Fruit fly (Drosophila melanogaster) whole organism, embryonic: ENCODE results near the gene CG13117.

Experiments
- Abd-B ChIP-seq: fragments of 200-800 bp; sonication (Bioruptor generic); optimal IDR thresholded peaks from 2 replicates; lab custom pipeline; 2018; ENCODE audit warnings: missing biosample characterization, mild to moderate bottlenecking, missing genetic modification characterization, moderate library complexity
- Bdp1 ChIP-seq: fragments of 200-800 bp; sonication (Bioruptor generic); optimal IDR thresholded peaks from 3 replicates; lab custom pipeline; 2016; ENCODE audit warnings: missing biosample characterization, missing genetic modification characterization
- CG10321 ChIP-seq: fragments of 200-800 bp; sonication (Bioruptor generic); IDR thresholded peaks from 2 replicates; pipeline ENCODE4 v1.3.6; 2022; ENCODE audit warnings: missing biosample characterization, missing genetic modification characterization
- CG13287 ChIP-seq: fragments of 200-800 bp; sonication (Bioruptor generic); IDR thresholded peaks from 2 replicates; pipeline ENCODE4 v1.3.6; 2022; ENCODE audit warnings: missing biosample characterization, missing genetic modification characterization; ENCODE audit not compliant: partially characterized antibody
- CG13296 ChIP-seq: fragments of 200-800 bp; sonication (Bioruptor generic); optimal IDR thresholded peaks from 3 replicates; lab custom pipeline; 2018; ENCODE audit warnings: missing biosample characterization, mild to moderate bottlenecking, missing genetic modification characterization
- CG14050 ChIP-seq: fragments of 200-800 bp; sonication (Bioruptor generic); IDR thresholded peaks from 3 replicates; pipeline ENCODE4 v1.3.6; 2022; ENCODE audit warnings: missing biosample characterization, missing genetic modification characterization
- CG14965 ChIP-seq: fragments of 200-800 bp; sonication (Bioruptor generic); optimal IDR thresholded peaks from 2 replicates; lab custom pipeline; 2016; ENCODE audit warnings: missing biosample characterization, missing genetic modification characterization, borderline replicate concordance
- CG15011 ChIP-seq: fragments of 200-800 bp; sonication (Bioruptor generic); optimal IDR thresholded peaks from 3 replicates; lab custom pipeline; 2018; ENCODE audit warnings: missing biosample characterization, mild to moderate bottlenecking, missing genetic modification characterization
- CG15601 ChIP-seq: fragments of 200-800 bp; sonication (Bioruptor generic); optimal IDR thresholded peaks from 3 replicates; lab custom pipeline; 2019; ENCODE audit warnings: missing biosample characterization, mild to moderate bottlenecking, missing genetic modification characterization, moderate library complexity
- CG1603 ChIP-seq: fragments of 200-800 bp; sonication (Bioruptor generic); optimal IDR thresholded peaks from 2 replicates; lab custom pipeline; 2019; ENCODE audit warnings: missing biosample characterization, mild to moderate bottlenecking, missing genetic modification characterization, moderate library complexity
- CG17568 ChIP-seq: fragments of 200-800 bp; sonication (Bioruptor generic); optimal IDR thresholded peaks from 2 replicates; lab custom pipeline; 2018; ENCODE audit warnings: missing biosample characterization, mild to moderate bottlenecking, missing genetic modification characterization, moderate library complexity
- CG17829 ChIP-seq: fragments of 200-800 bp; optimal IDR thresholded peaks from 2 replicates; lab custom pipeline; 2019; ENCODE audit warnings: missing biosample characterization, mild to moderate bottlenecking, missing genetic modification characterization, moderate library complexity
- CG18619 ChIP-seq: fragments of 200-800 bp; sonication (Bioruptor generic); optimal IDR thresholded peaks from 3 replicates; lab custom pipeline; 2017; ENCODE audit warnings: missing biosample characterization, mild to moderate bottlenecking, missing genetic modification characterization
- CG2120 ChIP-seq: fragments of 200-800 bp; sonication (Bioruptor generic); optimal IDR thresholded peaks from 3 replicates; lab custom pipeline; 2016; ENCODE audit warnings: missing biosample characterization, missing genetic modification characterization
- CG30020 ChIP-seq: fragments of 200-800 bp; optimal IDR thresholded peaks from 2 replicates; lab custom pipeline; 2019; ENCODE audit warnings: missing biosample characterization, mild to moderate bottlenecking, missing genetic modification characterization, moderate library complexity
- CG3407 ChIP-seq: fragments of 200-800 bp; sonication (Bioruptor generic); optimal IDR thresholded peaks from 2 replicates; lab custom pipeline; 2018; ENCODE audit warnings: missing biosample characterization, mild to moderate bottlenecking, missing genetic modification characterization
- CG4820 ChIP-seq: fragments of 200-800 bp; sonication (Bioruptor generic); optimal IDR thresholded peaks from 3 replicates; lab custom pipeline; 2016; ENCODE audit warnings: missing biosample characterization, missing genetic modification characterization
- CG6765 ChIP-seq: fragments of 200-800 bp; sonication (Bioruptor generic); optimal IDR thresholded peaks from 3 replicates; lab custom pipeline; 2017; ENCODE audit warnings: missing biosample characterization, mild to moderate bottlenecking, missing genetic modification characterization
- CG7556 ChIP-seq: fragments of 200-800 bp; sonication (Bioruptor generic); optimal IDR thresholded peaks from 2 replicates; lab custom pipeline; 2017; ENCODE audit warnings: missing biosample characterization, mild to moderate bottlenecking, missing genetic modification characterization
- CG7786 ChIP-seq: fragments of 200-800 bp; sonication (Bioruptor generic); optimal IDR thresholded peaks from 2 replicates; lab custom pipeline; 2016; ENCODE audit warnings: missing biosample characterization, missing genetic modification characterization
- CG8478 ChIP-seq: fragments of >200 bp; optimal IDR thresholded peaks from 2 replicates; lab custom pipeline; 2018
- Camta ChIP-seq: fragments of 200-800 bp; sonication (Bioruptor generic); optimal IDR thresholded peaks from 2 replicates; lab custom pipeline; 2016; ENCODE audit warnings: missing biosample characterization, missing genetic modification characterization
- Dad ChIP-seq: fragments of 200-800 bp; sonication (Bioruptor generic); optimal IDR thresholded peaks from 3 replicates; lab custom pipeline; 2016; ENCODE audit warnings: missing biosample characterization, missing genetic modification characterization
- Eip74EF ChIP-seq, 2 experiments: fragments of 200-800 bp in 1 of 2; fragments of >200 bp in 1 of 2; sonication (Bioruptor generic) in 1 of 2; optimal IDR thresholded peaks; 2 replicates each; lab custom pipeline; 2017 to 2019; ENCODE audit warnings: missing biosample characterization in 2 of 2, missing genetic modification characterization in 2 of 2, mild to moderate bottlenecking in 1 of 2, moderate library complexity in 1 of 2
- GATAe ChIP-seq: fragments of 200-800 bp; sonication (Bioruptor generic); conservative IDR thresholded peaks from 2 replicates; pipeline ENCODE4 v1.3.6; 2022; ENCODE audit warnings: missing biosample characterization, missing genetic modification characterization
- HHEX ChIP-seq: fragments of 200-800 bp; sonication (Bioruptor generic); optimal IDR thresholded peaks from 3 replicates; lab custom pipeline; 2017; ENCODE audit warnings: missing biosample characterization, mild to moderate bottlenecking, missing genetic modification characterization, missing genetic modification reagents
- NC2β ChIP-seq: fragments of 200-800 bp; sonication (Bioruptor generic); optimal IDR thresholded peaks from 2 replicates; lab custom pipeline; 2016; ENCODE audit warnings: missing biosample characterization, missing genetic modification characterization
- Spps ChIP-seq: fragments of 200-800 bp; sonication (Bioruptor generic); optimal IDR thresholded peaks from 2 replicates; lab custom pipeline; 2018; ENCODE audit warnings: missing biosample characterization, mild to moderate bottlenecking, missing genetic modification characterization
- Sry-β ChIP-seq: fragments of 200-800 bp; sonication (Bioruptor generic); optimal IDR thresholded peaks from 2 replicates; lab custom pipeline; 2018; ENCODE audit warnings: missing biosample characterization, mild to moderate bottlenecking, missing genetic modification characterization, moderate library complexity
- Ssrp ChIP-seq: fragments of 200-800 bp; sonication (Bioruptor generic); optimal IDR thresholded peaks from 2 replicates; lab custom pipeline; 2018; ENCODE audit warnings: missing biosample characterization, mild to moderate bottlenecking, missing genetic modification characterization, moderate library complexity
- abd-A ChIP-seq: fragments of 200-800 bp; sonication (Bioruptor generic); optimal IDR thresholded peaks from 3 replicates; lab custom pipeline; 2019; ENCODE audit warnings: missing biosample characterization, mild to moderate bottlenecking, missing genetic modification characterization, moderate library complexity
- amos ChIP-seq: fragments of 200-800 bp; sonication (Bioruptor generic); IDR thresholded peaks from 2 replicates; pipeline ENCODE4 v1.3.6; 2022; ENCODE audit warnings: missing biosample characterization, missing genetic modification characterization; ENCODE audit not compliant: partially characterized antibody
- bcd ChIP-seq: fragments of 200-800 bp; sonication (Bioruptor generic); optimal IDR thresholded peaks from 2 replicates; lab custom pipeline; 2017; ENCODE audit warnings: missing biosample characterization, mild to moderate bottlenecking, missing genetic modification characterization
- cato ChIP-seq: fragments of 200-800 bp; sonication (Bioruptor generic); optimal IDR thresholded peaks from 2 replicates; lab custom pipeline; 2016; ENCODE audit warnings: missing biosample characterization, missing genetic modification characterization, borderline replicate concordance
- cg ChIP-seq: fragments of 200-800 bp; sonication (Bioruptor generic); optimal IDR thresholded peaks from 3 replicates; lab custom pipeline; 2019; ENCODE audit warnings: missing biosample characterization, mild to moderate bottlenecking, missing genetic modification characterization, moderate library complexity
- dimm ChIP-seq: fragments of 200-800 bp; sonication (Bioruptor generic); IDR thresholded peaks from 2 replicates; pipeline ENCODE4 v1.3.6; 2022; ENCODE audit warnings: missing biosample characterization, missing genetic modification characterization
- h ChIP-seq: fragments of >200 bp; optimal IDR thresholded peaks from 2 replicates; lab custom pipeline; 2017
- hbn ChIP-seq: fragments of 200-800 bp; sonication (Bioruptor generic); IDR thresholded peaks from 2 replicates; pipeline ENCODE4 v1.3.6; 2022; ENCODE audit warnings: missing biosample characterization, missing genetic modification characterization; ENCODE audit not compliant: partially characterized antibody
- hkb ChIP-seq, 2 experiments: fragments of 200-800 bp in 1 of 2; fragments of >200 bp in 1 of 2; sonication (Bioruptor generic) in 1 of 2; IDR thresholded peaks in 1 of 2; optimal IDR thresholded peaks in 1 of 2; 2 replicates each; pipeline versions ENCODE4 v1.3.6 to Lab custom; 2017 to 2022; ENCODE audit warnings: missing biosample characterization in 1 of 2, missing genetic modification characterization in 1 of 2
- insv ChIP-seq, 2 experiments: fragments of 200-800 bp; sonication (Bioruptor generic); optimal IDR thresholded peaks; 3 replicates each; lab custom pipeline; 2016 to 2018; ENCODE audit warnings: missing biosample characterization in 2 of 2, missing genetic modification characterization in 2 of 2
- mirr ChIP-seq: fragments of 200-800 bp; sonication (Bioruptor generic); optimal IDR thresholded peaks from 3 replicates; lab custom pipeline; 2018; ENCODE audit warnings: missing biosample characterization, mild to moderate bottlenecking, missing genetic modification characterization
- nerfin-2 ChIP-seq: fragments of 200-800 bp; sonication (Bioruptor generic); IDR thresholded peaks from 2 replicates; pipeline ENCODE4 v1.3.6; 2022; ENCODE audit warnings: missing biosample characterization, missing genetic modification characterization; ENCODE audit not compliant: partially characterized antibody
- schlank ChIP-seq: fragments of 200-800 bp; sonication (Bioruptor generic); optimal IDR thresholded peaks from 2 replicates; lab custom pipeline; 2018; ENCODE audit warnings: missing biosample characterization, mild to moderate bottlenecking, missing genetic modification characterization
- seq ChIP-seq: fragments of 200-800 bp; sonication (Bioruptor generic); IDR thresholded peaks from 2 replicates; pipeline ENCODE4 v1.3.6; 2022; ENCODE audit warnings: missing biosample characterization, missing genetic modification characterization
- slou ChIP-seq: fragments of 200-800 bp; sonication (Bioruptor generic); optimal IDR thresholded peaks from 3 replicates; lab custom pipeline; 2016; ENCODE audit warnings: missing biosample characterization, missing genetic modification characterization
- sug ChIP-seq: fragments of 200-800 bp; optimal IDR thresholded peaks from 2 replicates; lab custom pipeline; 2019; ENCODE audit warnings: missing biosample characterization, mild to moderate bottlenecking, missing genetic modification characterization, moderate library complexity
- tin ChIP-seq: fragments of 200-800 bp; sonication (Bioruptor generic); optimal IDR thresholded peaks from 3 replicates; lab custom pipeline; 2016; ENCODE audit warnings: missing biosample characterization, missing genetic modification characterization
- tll ChIP-seq, 2 experiments: fragments of 200-800 bp in 1 of 2; fragments of >200 bp in 1 of 2; sonication (Bioruptor generic) in 1 of 2; optimal IDR thresholded peaks; 2 replicates each; lab custom pipeline; 2017 to 2019; ENCODE audit warnings: missing biosample characterization in 2 of 2, missing genetic modification characterization in 2 of 2, mild to moderate bottlenecking in 1 of 2, moderate library complexity in 1 of 2
- toy ChIP-seq: fragments of 200-800 bp; sonication (Bioruptor generic); IDR thresholded peaks from 2 replicates; pipeline ENCODE4 v1.3.6; 2022; ENCODE audit warnings: missing biosample characterization, missing genetic modification characterization
- z ChIP-seq: fragments of 200-800 bp; sonication (Bioruptor generic); IDR thresholded peaks from 3 replicates; pipeline ENCODE4 v1.3.6; 2022; ENCODE audit warnings: missing biosample characterization, missing genetic modification characterization

The CG13117 gene

dm6 chr2L:9782176-9782581 lies 45.7 kb downstream of the CG13117 start, which contains the start of gene IP3K1 (continued):
- TF ChIP-seq HHEX (GFP tag; lab: Kevin White, UChicago) (peak; percentile 37), CG15011 (GFP tag; lab: Kevin White, UChicago) (no peak), CG14050 (GFP tag; lab: Robert Waterston, UW) (no peak), toy (no peak), Camta (GFP tag; lab: Kevin White, UChicago) (no peak), bcd (GFP tag; lab: Kevin White, UChicago) (peak; percentile 27), cg (GFP tag; lab: Kevin White, UChicago) (no peak), CG18619 (GFP tag; lab: Kevin White, UChicago) (no peak), CG7786 (GFP tag; lab: Kevin White, UChicago) (peak; percentile 8), CG15601 (peak; percentile 39), h (no peak), z (GFP tag; lab: Robert Waterston, UW) (0 out of 3 replicates have a peak, but pooled peaks have one; percentile 40), Bdp1 (GFP tag; lab: Kevin White, UChicago) (no peak), CG17829 (tag; lab: Kevin White, UChicago) (peak; percentile 38), CG1603 (no peak), CG10321 (GFP tag; lab: Robert Waterston, UW) (no peak), Spps (no peak), Eip74EF (GFP tag; optimal IDR thresholded peaks at IDR 0.05; lab: Kevin White, UChicago) (peak in 1 of 2 experiments; percentile 61), nerfin-2 (GFP tag; lab: Robert Waterston, UW) (no peak), dimm (GFP tag; lab: Robert Waterston, UW) (no peak), mirr (GFP tag; lab: Kevin White, UChicago) (peak; percentile 67), CG6765 (peak; percentile 31), amos (GFP tag; lab: Robert Waterston, UW) (peak; percentile 51; the same call in 1 of the 2 replicates), insv (GFP tag; optimal IDR thresholded peaks at IDR 0.05; lab: Kevin White, UChicago) (no peak), Sry-β (no peak), CG13287 (GFP tag; lab: Robert Waterston, UW) (peak; percentile 66), cato (GFP tag; lab: Kevin White, UChicago) (no peak), CG4820 (GFP tag; lab: Kevin White, UChicago) (no peak), hkb (optimal IDR thresholded peaks at IDR 0.05; lab: Kevin White, UChicago) (no peak), hkb (GFP tag; IDR thresholded peaks at IDR 0.05; lab: Robert Waterston, UW) (peak; percentile 63; the same call in 1 of the 2 replicates), CG17568 (GFP tag; lab: Kevin White, UChicago) (peak; percentile 32), hbn (GFP tag; lab: Robert Waterston, UW) (peak; percentile 51; the same call in 1 of the 2 replicates), CG7556 (GFP tag; lab: Kevin White, UChicago) (no peak), tin (GFP tag; lab: Kevin White, UChicago) (no peak), CG8478 (lab: Kevin White, UChicago) (no peak), CG3407 (GFP tag; lab: Kevin White, UChicago) (no peak), GATAe (GFP tag; lab: Robert Waterston, UW) (peak; percentile 37; the same call in 1 of the 2 replicates), CG2120 (GFP tag; lab: Kevin White, UChicago) (peak; percentile 33), CG14965 (GFP tag; lab: Kevin White, UChicago) (no peak), Ssrp (tag; lab: Kevin White, UChicago) (no peak), NC2β (GFP tag; lab: Kevin White, UChicago) (peak; percentile 16), abd-A (peak; percentile 72), CG13296 (GFP tag; lab: Kevin White, UChicago) (peak; percentile 28), schlank (tag; lab: Kevin White, UChicago) (no peak), Abd-B (GFP tag; lab: Kevin White, UChicago) (no peak), tll (GFP tag; optimal IDR thresholded peaks at IDR 0.05; lab: Kevin White, UChicago) (no peak), Dad (peak; percentile 26), sug (tag; lab: Kevin White, UChicago) (peak; percentile 75), slou (GFP tag; lab: Kevin White, UChicago) (no peak), seq (peak; percentile 43; the same call in 1 of the 2 replicates), CG30020 (tag; lab: Kevin White, UChicago) (no peak)
